Worm (Caenorhabditis elegans) whole organism, L1 larva: ENCODE data around the gene srw-66.

Source experiments
- C04F5.9 ChIP-seq: sonication (generic microtip); optimal IDR thresholded peaks from 2 replicates; lab custom pipeline; 2016; ENCODE audit warnings: missing genetic modification characterization, missing compliant biosample characterization
- F16B12.6 ChIP-seq: fragments of 150-350 bp; optimal IDR thresholded peaks from 2 replicates; lab custom pipeline; 2014; ENCODE audit warnings: missing biosample characterization, missing genetic modification characterization
- blmp-1 ChIP-seq: fragments of 150-350 bp; optimal IDR thresholded peaks from 2 replicates; lab custom pipeline; 2014; ENCODE audit warnings: missing biosample characterization, missing genetic modification characterization
- ceh-8 ChIP-seq: fragments of 200-800 bp; sonication (Bioruptor generic); optimal IDR thresholded peaks from 2 replicates; lab custom pipeline; 2018; ENCODE audit warnings: mild to moderate bottlenecking, missing genetic modification characterization, moderate library complexity, missing compliant biosample characterization
- efl-1 ChIP-seq, 4 experiments: fragments of 150-350 bp; optimal IDR thresholded peaks in 3 of 4; peaks in 1 of 4; 1 replicate in 1 of 4; 2 replicates in 3 of 4; lab custom pipeline; 2014; ENCODE audit warnings: missing biosample characterization in 2 of 4, missing genetic modification characterization in 2 of 4, missing genetic modification reagents in 2 of 4
- efl-3 ChIP-seq: fragments of 200-800 bp; sonication (Bioruptor generic); optimal IDR thresholded peaks from 2 replicates; lab custom pipeline; 2018; ENCODE audit warnings: mild to moderate bottlenecking, missing genetic modification characterization, missing compliant biosample characterization
- elt-2 ChIP-seq: sonication (generic microtip); optimal IDR thresholded peaks from 2 replicates; lab custom pipeline; 2016; ENCODE audit warnings: missing genetic modification characterization, mild to moderate bottlenecking, inconsistent platforms, missing compliant biosample characterization, missing genetic modification reagents
- elt-3 ChIP-seq, 6 experiments: fragments of 150-350 bp in 1 of 6; sonication (generic microtip); optimal IDR thresholded peaks; 2 replicates each; lab custom pipeline; 2017 to 2018; ENCODE audit warnings: missing biosample characterization in 6 of 6, missing genetic modification characterization in 6 of 6, inconsistent platforms in 1 of 6
- ets-5 ChIP-seq: fragments of 200-800 bp; sonication (Bioruptor generic); IDR thresholded peaks from 2 replicates; pipeline ENCODE4 v1.3.6; 2022; ENCODE audit warnings: missing genetic modification characterization, missing compliant biosample characterization
- fkh-10 ChIP-seq: sonication (generic microtip); optimal IDR thresholded peaks from 2 replicates; lab custom pipeline; 2017; ENCODE audit warnings: missing biosample characterization, missing genetic modification reagents, missing genetic modification characterization
- fkh-4 ChIP-seq: sonication (generic microtip); optimal IDR thresholded peaks from 2 replicates; lab custom pipeline; 2016; ENCODE audit warnings: missing compliant biosample characterization, missing genetic modification characterization, borderline replicate concordance
- fos-1 ChIP-seq: fragments of 150-350 bp; optimal IDR thresholded peaks from 2 replicates; lab custom pipeline; 2014; ENCODE audit warnings: missing biosample characterization, missing genetic modification characterization
- hlh-17 ChIP-seq: fragments of 200-800 bp; sonication (Bioruptor generic); optimal IDR thresholded peaks from 2 replicates; lab custom pipeline; 2018; ENCODE audit warnings: missing genetic modification characterization, mild to moderate bottlenecking, missing compliant biosample characterization, moderate library complexity, borderline replicate concordance
- hpl-2 ChIP-seq: fragments of 150-350 bp; optimal IDR thresholded peaks from 2 replicates; lab custom pipeline; 2014; ENCODE audit warnings: missing biosample characterization, missing genetic modification reagents, missing genetic modification characterization
- irx-1 ChIP-seq: sonication (generic microtip); optimal IDR thresholded peaks from 2 replicates; lab custom pipeline; 2016; ENCODE audit warnings: missing genetic modification characterization, missing compliant biosample characterization
- lin-13 ChIP-seq: fragments of 150-350 bp; optimal IDR thresholded peaks from 2 replicates; lab custom pipeline; 2014; ENCODE audit warnings: missing biosample characterization, missing genetic modification reagents, missing genetic modification characterization
- lin-14 ChIP-seq: fragments of 200-800 bp; sonication (Bioruptor generic); optimal IDR thresholded peaks from 2 replicates; lab custom pipeline; 2018; ENCODE audit warnings: mild to moderate bottlenecking, missing genetic modification characterization, moderate library complexity, missing compliant biosample characterization
- lin-15B ChIP-seq: fragments of 150-350 bp; sonication (generic microtip); optimal IDR thresholded peaks from 3 replicates; lab custom pipeline; 2014; ENCODE audit warnings: missing biosample characterization, missing genetic modification characterization
- lsy-2 ChIP-seq, 2 experiments: fragments of 150-350 bp; optimal IDR thresholded peaks; 2 replicates each; lab custom pipeline; 2014; ENCODE audit warnings: missing biosample characterization in 2 of 2, missing genetic modification characterization in 2 of 2
- mdl-1 ChIP-seq, 2 experiments: fragments of 150-350 bp; optimal IDR thresholded peaks; 2 replicates each; lab custom pipeline; 2014 to 2017; ENCODE audit warnings: missing biosample characterization in 2 of 2, missing genetic modification characterization in 2 of 2, inconsistent platforms in 1 of 2
- mef-2 ChIP-seq: fragments of 150-350 bp; optimal IDR thresholded peaks from 2 replicates; lab custom pipeline; 2014; ENCODE audit warnings: missing biosample characterization, missing genetic modification characterization
- nhr-11 ChIP-seq: fragments of 150-350 bp; optimal IDR thresholded peaks from 2 replicates; lab custom pipeline; 2014; ENCODE audit warnings: missing biosample characterization, missing genetic modification characterization
- nhr-12 ChIP-seq: sonication (generic microtip); optimal IDR thresholded peaks from 2 replicates; lab custom pipeline; 2017; ENCODE audit warnings: missing biosample characterization, missing genetic modification characterization
- nhr-71 ChIP-seq: sonication (generic microtip); optimal IDR thresholded peaks from 2 replicates; lab custom pipeline; 2016; ENCODE audit warnings: mild to moderate bottlenecking, missing genetic modification characterization, moderate library complexity, missing compliant biosample characterization
- pag-3 ChIP-seq: sonication (generic microtip); optimal IDR thresholded peaks from 2 replicates; lab custom pipeline; 2017; ENCODE audit warnings: missing genetic modification characterization, mild to moderate bottlenecking, missing compliant biosample characterization, antibody characterized with exemption, borderline replicate concordance; ENCODE audit not compliant: insufficient read depth
- pax-3 ChIP-seq: fragments of 200-800 bp; sonication (Bioruptor generic); optimal IDR thresholded peaks from 2 replicates; lab custom pipeline; 2018; ENCODE audit warnings: mild to moderate bottlenecking, missing genetic modification characterization, moderate library complexity, missing compliant biosample characterization
- pqm-1 ChIP-seq: sonication (generic microtip); optimal IDR thresholded peaks from 3 replicates; lab custom pipeline; 2017; ENCODE audit warnings: missing biosample characterization, missing genetic modification characterization
- rnt-1 ChIP-seq: sonication (generic microtip); optimal IDR thresholded peaks from 2 replicates; lab custom pipeline; 2016; ENCODE audit warnings: mild to moderate bottlenecking, missing genetic modification characterization, moderate library complexity, missing compliant biosample characterization
- snu-23 ChIP-seq: sonication (generic microtip); optimal IDR thresholded peaks from 2 replicates; lab custom pipeline; 2016; ENCODE audit warnings: missing genetic modification characterization, missing compliant biosample characterization
- tlp-1 ChIP-seq: fragments of 150-350 bp; optimal IDR thresholded peaks from 2 replicates; lab custom pipeline; 2014; ENCODE audit warnings: missing biosample characterization, missing genetic modification characterization
- unc-62 ChIP-seq: fragments of 150-350 bp; optimal IDR thresholded peaks from 2 replicates; lab custom pipeline; 2014; ENCODE audit warnings: missing biosample characterization, missing genetic modification reagents, missing genetic modification characterization
- unc-86 ChIP-seq: sonication (generic microtip); optimal IDR thresholded peaks from 2 replicates; lab custom pipeline; 2016; ENCODE audit warnings: missing genetic modification characterization, missing compliant biosample characterization
- xbp-1 ChIP-seq: sonication (generic microtip); optimal IDR thresholded peaks from 2 replicates; lab custom pipeline; 2016; ENCODE audit warnings: missing genetic modification characterization, missing compliant biosample characterization
- ztf-4 ChIP-seq: fragments of 150-350 bp; optimal IDR thresholded peaks from 2 replicates; lab custom pipeline; 2014; ENCODE audit warnings: missing biosample characterization, missing genetic modification characterization

srw-66 gene

DNA sequence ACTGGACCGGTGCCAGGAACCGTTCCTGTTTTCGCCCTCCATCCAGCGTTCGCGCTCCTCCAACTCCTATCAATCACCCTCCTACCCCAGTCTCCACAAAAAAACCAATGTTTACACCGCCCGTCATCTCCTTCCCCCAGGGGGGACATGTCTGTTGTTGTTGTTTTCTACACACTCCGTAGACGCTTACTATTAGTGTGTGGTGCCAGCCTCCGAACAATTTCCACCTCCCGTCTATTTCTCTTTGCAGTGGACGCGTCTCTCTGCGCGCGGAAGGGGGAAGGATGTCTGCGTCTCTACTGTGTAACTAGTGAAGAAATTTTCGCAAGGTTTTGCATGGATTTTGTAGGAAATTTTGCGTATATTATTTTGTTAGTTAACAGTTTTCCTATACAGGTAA is 29.2 kb downstream of the srw-66 start (continued):
- no peak for TF ChIP-seq unc-86 (tag; lab: Kevin White, UChicago)
- TF ChIP-seq lin-15B (tag; lab: Kevin White, UChicago) = no peak
- no peak for TF ChIP-seq xbp-1 (tag; lab: Kevin White, UChicago)
- no peak for TF ChIP-seq ceh-8 (GFP tag; lab: Kevin White, UChicago)
- TF ChIP-seq irx-1 (tag; lab: Kevin White, UChicago) = no peak
- TF ChIP-seq efl-3 (GFP tag; lab: Kevin White, UChicago) = no peak
- no peak for TF ChIP-seq tlp-1 (tag; lab: Kevin White, UChicago)
- TF ChIP-seq unc-62 (GFP tag; lab: Kevin White, UChicago) = no peak
- no peak for TF ChIP-seq mdl-1 (tag; optimal IDR thresholded peaks at IDR 0.05; lab: Kevin White, UChicago)
- TF ChIP-seq C04F5.9 (tag; lab: Kevin White, UChicago) = no peak
- no peak for TF ChIP-seq nhr-12 (tag; lab: Kevin White, UChicago)
- no peak for TF ChIP-seq F16B12.6 (tag; lab: Kevin White, UChicago)
- no peak for TF ChIP-seq ets-5 (GFP tag; lab: Robert Waterston, UW)
- TF ChIP-seq nhr-71 (tag; lab: Kevin White, UChicago) = peak; percentile 11

DNA sequence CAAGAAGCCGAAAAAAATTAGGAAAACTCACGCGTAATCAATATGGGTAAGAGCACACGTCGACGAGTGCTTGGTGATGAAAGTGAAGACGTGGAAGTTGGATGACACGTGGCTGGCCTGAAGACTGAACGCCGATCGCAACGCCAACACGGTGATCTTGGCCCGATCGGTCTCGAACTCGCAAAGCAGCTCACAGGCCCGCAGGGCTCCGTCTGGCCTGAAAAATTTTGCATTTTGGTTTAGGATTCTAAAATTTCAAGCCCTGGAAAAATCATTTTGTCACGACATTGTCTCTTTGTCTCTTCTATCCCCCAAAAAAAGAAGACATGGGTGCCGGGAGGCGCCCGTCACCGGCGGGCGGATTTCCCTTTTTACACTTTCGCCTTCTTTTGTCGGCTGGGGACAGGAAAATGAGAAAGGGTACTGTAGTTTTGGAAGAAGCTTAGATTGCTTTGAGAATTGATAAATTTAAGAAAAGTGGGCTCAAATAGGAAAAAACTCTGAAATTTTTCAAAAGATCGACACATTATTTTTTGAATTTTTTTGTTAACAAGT is 30.5 kb downstream of the srw-66 start:
- no peak for TF ChIP-seq fkh-4 (tag; lab: Kevin White, UChicago)
- no peak for TF ChIP-seq F16B12.6 (tag; lab: Kevin White, UChicago)
- no peak for TF ChIP-seq nhr-71 (tag; lab: Kevin White, UChicago)
- peak; percentile 99 for TF ChIP-seq blmp-1 (tag; lab: Kevin White, UChicago)
- no peak for TF ChIP-seq lin-15B (tag; lab: Kevin White, UChicago)
- no peak for TF ChIP-seq ceh-8 (GFP tag; lab: Kevin White, UChicago)

DNA sequence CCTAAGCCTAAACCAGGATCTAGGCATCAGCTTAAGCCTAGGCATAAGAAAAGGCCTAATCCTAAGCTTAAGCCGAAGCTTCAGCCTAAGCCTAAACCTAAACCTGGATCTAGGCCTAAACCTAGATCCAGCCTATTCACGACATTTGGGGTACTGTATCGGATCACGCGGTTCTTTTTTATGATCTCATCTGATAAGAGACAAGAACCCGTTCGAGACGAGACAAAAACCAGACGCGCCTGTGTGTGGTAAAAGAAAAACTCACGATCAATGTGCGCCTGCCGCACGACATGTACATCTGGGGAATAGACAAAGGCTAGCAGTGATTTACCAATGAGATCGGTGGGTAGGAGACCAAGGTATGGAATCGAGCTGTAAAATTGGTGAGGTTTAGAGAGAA is 31.3 kb downstream of the srw-66 start:
- TF ChIP-seq hlh-17 = no peak
- TF ChIP-seq unc-86 (tag; lab: Kevin White, UChicago) = no peak
- TF ChIP-seq mef-2 (tag; lab: Kevin White, UChicago) = no peak
- TF ChIP-seq lsy-2 (tag; optimal IDR thresholded peaks at IDR 0.05; lab: Kevin White, UChicago) = no peak
- no peak for TF ChIP-seq pax-3 (tag; lab: Kevin White, UChicago)
- no peak for TF ChIP-seq snu-23 (GFP tag; lab: Kevin White, UChicago)
- TF ChIP-seq fos-1 = no peak
- no peak for TF ChIP-seq nhr-11 (tag; lab: Kevin White, UChicago)
- no peak for TF ChIP-seq efl-1 (optimal IDR thresholded peaks at IDR 0.05; lab: Kevin White, UChicago)
- TF ChIP-seq efl-1 (GFP tag; optimal IDR thresholded peaks at IDR 0.05 in 1 of 2; lab: Kevin White, UChicago) = peak in 1 of 2 experiments; percentile 7
- peak; percentile 48 for TF ChIP-seq blmp-1 (tag; lab: Kevin White, UChicago)

DNA sequence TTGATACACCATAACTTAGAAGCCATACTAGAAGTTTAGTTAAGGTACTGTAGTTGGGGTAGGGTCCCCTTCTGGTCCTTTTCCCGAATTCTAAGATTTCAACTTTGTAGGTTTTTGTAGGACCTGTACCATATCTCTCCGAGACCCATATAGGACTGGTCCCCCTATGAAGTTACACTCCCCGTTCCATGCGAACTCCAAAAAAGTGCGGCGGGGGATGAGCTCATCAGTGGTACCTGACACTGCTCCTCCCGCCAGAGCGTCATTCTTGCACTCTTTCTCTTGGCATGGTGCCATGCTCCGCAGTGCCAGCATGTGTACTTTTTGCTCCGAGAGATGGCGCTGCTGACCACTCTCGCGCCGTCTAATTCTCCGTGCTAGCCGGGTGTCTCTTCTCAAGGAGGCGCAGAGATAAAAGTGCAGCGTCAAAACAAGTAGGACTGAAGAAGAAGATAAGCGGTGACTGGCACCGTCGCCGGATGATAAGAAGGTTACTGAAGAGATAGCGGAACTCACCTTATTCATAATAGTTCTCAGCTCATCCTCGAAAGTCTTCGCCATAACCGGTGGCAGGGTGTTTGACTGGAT is 32.2 kb downstream of the srw-66 start:
- TF ChIP-seq elt-3 (tag; optimal IDR thresholded peaks at IDR 0.05; lab: Kevin White, UChicago) (peak in 1 of 6 experiments; percentile 10), rnt-1 (tag; lab: Kevin White, UChicago) (peak; percentile 21), lin-13 (GFP tag; lab: Kevin White, UChicago) (no peak), ztf-4 (peak; percentile 17), hpl-2 (no peak), efl-1 (optimal IDR thresholded peaks at IDR 0.05; lab: Kevin White, UChicago) (peak in 1 of 2 experiments; percentile 37), efl-1 (GFP tag; optimal IDR thresholded peaks at IDR 0.05 in 1 of 2; lab: Kevin White, UChicago) (peak in 1 of 2 experiments; percentile 40), elt-2 (peak; percentile 42), pqm-1 (tag; lab: Kevin White, UChicago) (no peak), pag-3 (tag; lab: Kevin White, UChicago) (no peak), blmp-1 (tag; lab: Kevin White, UChicago) (peak; percentile 22), lin-14 (GFP tag; lab: Kevin White, UChicago) (peak; percentile 16), fkh-10 (GFP tag; lab: Kevin White, UChicago) (peak; percentile 25)
